Fruit fly (Drosophila melanogaster) whole organism, prepupa: Measurements from ENCODE around the gene CG12056.

Experiments
- CG11294 ChIP-seq: fragments of 200-800 bp; sonication (Bioruptor generic); IDR thresholded peaks from 2 replicates; pipeline ENCODE4 v1.3.6; 2022; ENCODE audit warnings: missing biosample characterization, missing genetic modification characterization
- CG11762 ChIP-seq: fragments of 200-800 bp; sonication (Bioruptor generic); optimal IDR thresholded peaks from 3 replicates; lab custom pipeline; 2016; ENCODE audit warnings: missing biosample characterization, missing genetic modification characterization; ENCODE audit not compliant: insufficient read depth
- CG11902 ChIP-seq: fragments of 200-800 bp; sonication (Bioruptor generic); optimal IDR thresholded peaks from 3 replicates; lab custom pipeline; 2016; ENCODE audit warnings: missing biosample characterization, missing genetic modification characterization
- CG15336 ChIP-seq: fragments of 200-800 bp; sonication (Bioruptor generic); IDR thresholded peaks from 2 replicates; pipeline ENCODE4 v1.3.6; 2022; ENCODE audit warnings: missing biosample characterization, missing genetic modification characterization
- CG3032 ChIP-seq: fragments of 200-800 bp; optimal IDR thresholded peaks from 2 replicates; lab custom pipeline; 2019; ENCODE audit warnings: missing biosample characterization, mild to moderate bottlenecking, missing genetic modification characterization, moderate library complexity
- CG32006 ChIP-seq: fragments of 200-800 bp; sonication (Bioruptor generic); optimal IDR thresholded peaks from 3 replicates; lab custom pipeline; 2017; ENCODE audit warnings: missing biosample characterization, mild to moderate bottlenecking, missing genetic modification characterization
- CG34406 ChIP-seq: fragments of 200-800 bp; sonication (Bioruptor generic); optimal IDR thresholded peaks from 3 replicates; lab custom pipeline; 2016; ENCODE audit warnings: missing biosample characterization, missing genetic modification characterization
- CG3919 ChIP-seq: fragments of 200-800 bp; sonication (Bioruptor generic); optimal IDR thresholded peaks from 3 replicates; lab custom pipeline; 2016; ENCODE audit warnings: missing biosample characterization, missing genetic modification characterization
- CG4318 ChIP-seq: fragments of 200-800 bp; sonication (Bioruptor generic); optimal IDR thresholded peaks from 3 replicates; lab custom pipeline; 2017; ENCODE audit warnings: missing biosample characterization, mild to moderate bottlenecking, missing genetic modification characterization
- CG6163 ChIP-seq: fragments of 200-800 bp; sonication (Bioruptor generic); IDR thresholded peaks from 3 replicates; pipeline ENCODE4 v1.3.6; 2022; ENCODE audit warnings: missing biosample characterization, missing genetic modification characterization
- CG6276 ChIP-seq: fragments of 200-800 bp; sonication (Bioruptor generic); optimal IDR thresholded peaks from 2 replicates; lab custom pipeline; 2017; ENCODE audit warnings: missing biosample characterization, mild to moderate bottlenecking, missing genetic modification characterization
- CG6792 ChIP-seq: fragments of 200-800 bp; sonication (Bioruptor generic); optimal IDR thresholded peaks from 3 replicates; lab custom pipeline; 2016; ENCODE audit warnings: missing biosample characterization, missing genetic modification characterization
- CG6808 ChIP-seq: fragments of 200-800 bp; sonication (Bioruptor generic); optimal IDR thresholded peaks from 3 replicates; lab custom pipeline; 2017; ENCODE audit warnings: missing biosample characterization, missing genetic modification characterization, mild to moderate bottlenecking, moderate library complexity, missing genetic modification reagents
- CG6854 ChIP-seq: fragments of 200-800 bp; sonication (Bioruptor generic); optimal IDR thresholded peaks from 2 replicates; lab custom pipeline; 2017; ENCODE audit warnings: missing biosample characterization, mild to moderate bottlenecking, missing genetic modification characterization
- CG7368 ChIP-seq: fragments of 200-800 bp; sonication (Bioruptor generic); optimal IDR thresholded peaks from 3 replicates; lab custom pipeline; 2016; ENCODE audit warnings: missing biosample characterization, missing genetic modification characterization
- CG8119 ChIP-seq: fragments of 200-800 bp; sonication (Bioruptor generic); IDR thresholded peaks from 3 replicates; pipeline ENCODE4 v1.3.6; 2022; ENCODE audit warnings: missing biosample characterization, missing genetic modification characterization
- CG8319 ChIP-seq: fragments of 200-800 bp; sonication (Bioruptor generic); optimal IDR thresholded peaks from 3 replicates; lab custom pipeline; 2016; ENCODE audit warnings: missing biosample characterization, missing genetic modification characterization
- CG8632 ChIP-seq: fragments of 200-800 bp; sonication (Bioruptor generic); optimal IDR thresholded peaks from 3 replicates; lab custom pipeline; 2016; ENCODE audit warnings: missing biosample characterization, missing genetic modification characterization
- Eip78C ChIP-seq: fragments of 200-800 bp; sonication (Bioruptor generic); peaks from one replicate; lab custom pipeline; 2016; ENCODE audit warnings: missing biosample characterization, missing genetic modification characterization
- Eip93F ChIP-seq: fragments of 200-800 bp; sonication (Bioruptor generic); optimal IDR thresholded peaks from 2 replicates; lab custom pipeline; 2016; ENCODE audit warnings: missing biosample characterization, mild to moderate bottlenecking, missing genetic modification characterization
- Ets96B ChIP-seq: fragments of 200-800 bp; optimal IDR thresholded peaks from 2 replicates; lab custom pipeline; 2019; ENCODE audit warnings: missing biosample characterization, mild to moderate bottlenecking, missing genetic modification characterization, moderate library complexity
- Gug ChIP-seq: fragments of 200-800 bp; sonication (Bioruptor generic); IDR thresholded peaks from 2 replicates; pipeline ENCODE4 v1.3.6; 2022; ENCODE audit warnings: missing biosample characterization, missing genetic modification characterization
- Hr39 ChIP-seq: fragments of 200-800 bp; sonication (Bioruptor generic); optimal IDR thresholded peaks from 2 replicates; lab custom pipeline; 2016; ENCODE audit warnings: missing biosample characterization, missing genetic modification characterization
- Hr4 ChIP-seq: fragments of 200-800 bp; sonication (Bioruptor generic); optimal IDR thresholded peaks from 3 replicates; lab custom pipeline; 2016; ENCODE audit warnings: missing biosample characterization, missing genetic modification characterization
- OdsH ChIP-seq: fragments of 200-800 bp; sonication (Bioruptor generic); optimal IDR thresholded peaks from 3 replicates; lab custom pipeline; 2016; ENCODE audit warnings: missing biosample characterization, missing genetic modification characterization
- achi ChIP-seq: fragments of 200-800 bp; sonication (Bioruptor generic); optimal IDR thresholded peaks from 3 replicates; lab custom pipeline; 2016; ENCODE audit warnings: missing biosample characterization, missing genetic modification characterization
- acj6 ChIP-seq: fragments of 200-800 bp; sonication (Bioruptor generic); optimal IDR thresholded peaks from 3 replicates; lab custom pipeline; 2016; ENCODE audit warnings: missing biosample characterization, missing genetic modification characterization
- dac ChIP-seq: fragments of 200-800 bp; sonication (Bioruptor generic); optimal IDR thresholded peaks from 2 replicates; lab custom pipeline; 2017; ENCODE audit warnings: missing biosample characterization, mild to moderate bottlenecking, missing genetic modification characterization
- dsx ChIP-seq: fragments of 200-800 bp; optimal IDR thresholded peaks from 3 replicates; lab custom pipeline; 2019; ENCODE audit warnings: missing biosample characterization, mild to moderate bottlenecking, missing genetic modification characterization, moderate library complexity; ENCODE audit not compliant: poor library complexity, severe bottlenecking
- eg ChIP-seq: fragments of 200-800 bp; sonication (Bioruptor generic); IDR thresholded peaks from 3 replicates; pipeline ENCODE4 v1.3.6; 2022; ENCODE audit warnings: missing biosample characterization, missing genetic modification characterization
- lz ChIP-seq: fragments of 200-800 bp; sonication (Bioruptor generic); optimal IDR thresholded peaks from 3 replicates; lab custom pipeline; 2016; ENCODE audit warnings: missing biosample characterization, missing genetic modification characterization
- pdm3 ChIP-seq: fragments of 200-800 bp; sonication (Bioruptor generic); optimal IDR thresholded peaks from 3 replicates; lab custom pipeline; 2016; ENCODE audit warnings: missing biosample characterization, missing genetic modification characterization
- salr ChIP-seq, 2 experiments: fragments of 200-800 bp; sonication (Bioruptor generic); optimal IDR thresholded peaks; 3 replicates each; lab custom pipeline; 2016 to 2018; ENCODE audit warnings: missing biosample characterization in 2 of 2, missing genetic modification characterization in 2 of 2, mild to moderate bottlenecking in 1 of 2
- spab ChIP-seq: fragments of 200-800 bp; sonication (Bioruptor generic); optimal IDR thresholded peaks from 2 replicates; lab custom pipeline; 2017; ENCODE audit warnings: missing biosample characterization, mild to moderate bottlenecking, missing genetic modification characterization, missing genetic modification reagents
- svp ChIP-seq: fragments of 200-800 bp; sonication (Bioruptor generic); peaks from one replicate; lab custom pipeline; 2016; ENCODE audit warnings: missing biosample characterization, missing genetic modification characterization
- topi ChIP-seq: fragments of 200-800 bp; sonication (Bioruptor generic); optimal IDR thresholded peaks from 3 replicates; lab custom pipeline; 2016; ENCODE audit warnings: missing biosample characterization, missing genetic modification characterization
- vri ChIP-seq: fragments of 200-800 bp; sonication (Bioruptor generic); optimal IDR thresholded peaks from 3 replicates; lab custom pipeline; 2016; ENCODE audit warnings: missing biosample characterization, mild to moderate bottlenecking, missing genetic modification characterization

CG12056 gene

dm6 chrX:9210787-9211186 lies 18.3 kb downstream of the CG12056 start, which contains the start of gene SmydA-9:
Gene SmydA-9 (minus strand): TSS chrX:9210887.
- TF ChIP-seq CG6854 (no peak), CG34406 (GFP tag; lab: Kevin White, UChicago) (no peak), OdsH (GFP tag; lab: Kevin White, UChicago) (no peak), Ets96B (no peak), svp (peak; percentile 23), CG3032 (no peak), acj6 (GFP tag; lab: Kevin White, UChicago) (no peak), Eip78C (GFP tag; lab: Kevin White, UChicago) (peak; percentile 30), topi (GFP tag; lab: Kevin White, UChicago) (peak; percentile 10)

dm6 chrX:9214576-9214975 lies 22.1 kb downstream of the CG12056 start, which contains the start of gene Obp8a:
Gene Obp8a (plus strand): TSS chrX:9214876.
- TF ChIP-seq CG6792 (no peak), CG4318 (GFP tag; lab: Kevin White, UChicago) (no peak), svp (peak; percentile 37), Gug (GFP tag; lab: Robert Waterston, UW) (no peak), topi (GFP tag; lab: Kevin White, UChicago) (no peak), lz (GFP tag; lab: Kevin White, UChicago) (no peak), CG11762 (GFP tag; lab: Kevin White, UChicago) (no peak)
- TF ChIP-seq, all 60 proteins: peak for 1

- TF ChIP-seq Gug (GFP tag; lab: Robert Waterston, UW): no peak
- no peak for TF ChIP-seq dsx (GFP tag; lab: Kevin White, UChicago)
Measured at dm6 chrX:9215485-9215884, 23.0 kb downstream of the CG12056 start, which contains the start of gene CG15368. Gene CG15368 (plus strand): TSS chrX:9215785.

- TF ChIP-seq svp (peak; percentile 60), CG6276 (GFP tag; lab: Kevin White, UChicago) (no peak)
Measured at dm6 chrX:9216572-9216971, 24.1 kb downstream of the CG12056 start, which contains the start of gene CG15369. Gene CG15369 (plus strand): TSS chrX:9216872.

dm6 chrX:9220434-9220833 lies 28.0 kb downstream of the CG12056 start:
- TF ChIP-seq CG11902 (GFP tag; lab: Kevin White, UChicago): no peak
- peak; percentile 72 for TF ChIP-seq CG6163 (GFP tag; lab: Robert Waterston, UW)
- peak; percentile 39 for TF ChIP-seq CG4318 (GFP tag; lab: Kevin White, UChicago)
- TF ChIP-seq CG8119: peak; percentile 45; the same call in 2 of the 3 replicates
- 0 out of 2 replicates have a peak, but pooled peaks have one; percentile 42 for TF ChIP-seq Gug (GFP tag; lab: Robert Waterston, UW)
- TF ChIP-seq CG3919 (GFP tag; lab: Kevin White, UChicago): peak; percentile 31
- no peak for TF ChIP-seq CG8319 (GFP tag; lab: Kevin White, UChicago)
- no peak for TF ChIP-seq lz (GFP tag; lab: Kevin White, UChicago)
- TF ChIP-seq achi (GFP tag; lab: Kevin White, UChicago): peak; percentile 18
- no peak for TF ChIP-seq vri
- TF ChIP-seq Hr39 (GFP tag; lab: Kevin White, UChicago): peak; percentile 9
- TF ChIP-seq Hr4 (GFP tag; lab: Kevin White, UChicago): peak; percentile 36
- peak; percentile 14 for TF ChIP-seq acj6 (GFP tag; lab: Kevin White, UChicago)
- TF ChIP-seq CG6808: no peak
- TF ChIP-seq pdm3 (GFP tag; lab: Kevin White, UChicago): peak; percentile 29
- TF ChIP-seq CG11762 (GFP tag; lab: Kevin White, UChicago): no peak
- TF ChIP-seq Eip93F: no peak
- peak; percentile 17 for TF ChIP-seq OdsH (GFP tag; lab: Kevin White, UChicago)
- TF ChIP-seq CG32006 (GFP tag; lab: Kevin White, UChicago): peak; percentile 67
- peak; percentile 78 for TF ChIP-seq eg (GFP tag; lab: Robert Waterston, UW)
- no peak for TF ChIP-seq spab (GFP tag; lab: Kevin White, UChicago)
- TF ChIP-seq CG11294: peak; percentile 39; the same call in 1 of the 2 replicates
- TF ChIP-seq CG8632 (GFP tag; lab: Kevin White, UChicago): no peak
- no peak for TF ChIP-seq salr (GFP tag; optimal IDR thresholded peaks at IDR 0.05; lab: Kevin White, UChicago)
- peak; percentile 32 for TF ChIP-seq CG6276 (GFP tag; lab: Kevin White, UChicago)
- TF ChIP-seq CG7368: no peak
- peak; percentile 72 for TF ChIP-seq CG15336 (GFP tag; lab: Robert Waterston, UW)
- TF ChIP-seq Eip78C (GFP tag; lab: Kevin White, UChicago): peak; percentile 65
- TF ChIP-seq dac: peak; percentile 15
